Fruit fly (Drosophila melanogaster): ENCODE data around the gene Gapdh2.
A peak's percentile ranks its signal among the peaks of the same experiment; 100 is the strongest.

Gene Gapdh2

dm6 chrX:15889780-15890608 is 22.0 kb downstream of the Gapdh2 start, which contains the start of the genes MSBP and CG15916:
MSBP (minus strand) TSS chrX:15890109.
CG15916 (plus strand) TSS chrX:15890589.
- peak; percentile 41 for TF ChIP-seq Sox15 (GFP tag; optimal IDR thresholded peaks at IDR 0.05)
- peak; percentile 41 for TF ChIP-seq CG10631 (GFP tag; optimal IDR thresholded peaks at IDR 0.05)
- peak in 1 of 2 experiments; percentile 45 for TF ChIP-seq ss (GFP tag; optimal IDR thresholded peaks at IDR 0.05)
- TF ChIP-seq fd85E (GFP tag; optimal IDR thresholded peaks at IDR 0.05), result no peak
- TF ChIP-seq topi (GFP tag; optimal IDR thresholded peaks at IDR 0.05), result peak; percentile 32
- peak; percentile 21 for TF ChIP-seq achi (GFP tag; optimal IDR thresholded peaks at IDR 0.05)
- peak; percentile 44 for TF ChIP-seq CG4318 (GFP tag; optimal IDR thresholded peaks at IDR 0.05)
- no peak for TF ChIP-seq CG32006 (GFP tag; optimal IDR thresholded peaks at IDR 0.05)
- TF ChIP-seq CG6854 (GFP tag; optimal IDR thresholded peaks at IDR 0.05), result no peak
- TF ChIP-seq fd59A (GFP tag; optimal IDR thresholded peaks at IDR 0.05), result peak; percentile 29
- peak; percentile 12 for TF ChIP-seq CG11902 (GFP tag; optimal IDR thresholded peaks at IDR 0.05)
- TF ChIP-seq OdsH (GFP tag; optimal IDR thresholded peaks at IDR 0.05), result peak; percentile 54
- TF ChIP-seq net (GFP tag; optimal IDR thresholded peaks at IDR 0.05), result no peak
- TF ChIP-seq svp (GFP tag), result peak; percentile 98
- TF ChIP-seq CG31627 (GFP tag; optimal IDR thresholded peaks at IDR 0.05), result peak; percentile 26
- TF ChIP-seq CG8632 (GFP tag; optimal IDR thresholded peaks at IDR 0.05), result no peak
- no peak; the same call in 2 of the 3 replicates for TF ChIP-seq eg (GFP tag; IDR thresholded peaks at IDR 0.05)
- TF ChIP-seq acj6 (GFP tag; optimal IDR thresholded peaks at IDR 0.05), result peak; percentile 37
- TF ChIP-seq esn (GFP tag; optimal IDR thresholded peaks at IDR 0.05), result peak; percentile 28
- peak; percentile 77 for TF ChIP-seq Eip78C (GFP tag)
- TF ChIP-seq Hr4 (GFP tag; optimal IDR thresholded peaks at IDR 0.05), result peak; percentile 8
- TF ChIP-seq CG3032 (tag; optimal IDR thresholded peaks at IDR 0.05), result peak; percentile 53
- peak; percentile 38; the same call in 1 of the 2 replicates for TF ChIP-seq Gug (GFP tag; IDR thresholded peaks at IDR 0.05)
- no peak for TF ChIP-seq CG8319 (GFP tag; optimal IDR thresholded peaks at IDR 0.05)
- no peak for TF ChIP-seq lz (GFP tag; optimal IDR thresholded peaks at IDR 0.05)
- TF ChIP-seq pdm3 (GFP tag; optimal IDR thresholded peaks at IDR 0.05), result peak; percentile 49
- peak; percentile 2 for TF ChIP-seq Ets96B (tag; optimal IDR thresholded peaks at IDR 0.05)
- peak; percentile 3 for TF ChIP-seq Lpt (GFP tag; optimal IDR thresholded peaks at IDR 0.05)
- TF ChIP-seq CG10669 (GFP tag; optimal IDR thresholded peaks at IDR 0.05), result peak; percentile 28
- no peak for TF ChIP-seq Eip75B (GFP tag; optimal IDR thresholded peaks at IDR 0.05)
- TF ChIP-seq cyc (GFP tag; optimal IDR thresholded peaks at IDR 0.05), result peak; percentile 29
- no peak for TF ChIP-seq CG6163 (GFP tag; IDR thresholded peaks at IDR 0.05)
- TF ChIP-seq Met (GFP tag; optimal IDR thresholded peaks at IDR 0.05), result peak; percentile 11
- no peak for TF ChIP-seq CG11294 (GFP tag; IDR thresholded peaks at IDR 0.05)
- TF ChIP-seq CG34406 (GFP tag; optimal IDR thresholded peaks at IDR 0.05), result peak; percentile 18
- TF ChIP-seq CG11762 (GFP tag; optimal IDR thresholded peaks at IDR 0.05; ENCODE audit: insufficient read depth), result no peak
- TF ChIP-seq Smox (GFP tag; optimal IDR thresholded peaks at IDR 0.05), result no peak
- TF ChIP-seq salr (GFP tag; optimal IDR thresholded peaks at IDR 0.05), result peak in 1 of 2 experiments; percentile 24
- TF ChIP-seq CG6808 (GFP tag; optimal IDR thresholded peaks at IDR 0.05), result peak; percentile 8
- TF ChIP-seq spab (GFP tag; optimal IDR thresholded peaks at IDR 0.05), result no peak
- peak; percentile 15 for TF ChIP-seq Hr39 (GFP tag; optimal IDR thresholded peaks at IDR 0.05)

All from whole organism, prepupa.